Worm (Caenorhabditis elegans) whole organism, L3 larva: Measurements from ENCODE around the gene C17B7.14.

ENCODE experiments used
- R02D3.7 ChIP-seq: fragments of 150-350 bp; optimal IDR thresholded peaks from 2 replicates; lab custom pipeline; 2014; ENCODE audit warnings: missing biosample characterization, missing genetic modification characterization
- aly-2 ChIP-seq: fragments of 150-350 bp; optimal IDR thresholded peaks from 2 replicates; lab custom pipeline; 2014; ENCODE audit warnings: missing biosample characterization, missing genetic modification characterization
- ama-1 ChIP-seq: fragments of 150-350 bp; optimal IDR thresholded peaks from 2 replicates; lab custom pipeline; 2018
- ceh-16 ChIP-seq: sonication (generic microtip); optimal IDR thresholded peaks from 2 replicates; lab custom pipeline; 2017; ENCODE audit warnings: missing biosample characterization, missing genetic modification characterization
- ceh-28 ChIP-seq: fragments of 150-350 bp; optimal IDR thresholded peaks from 2 replicates; lab custom pipeline; 2014; ENCODE audit warnings: missing biosample characterization, missing genetic modification reagents, missing genetic modification characterization
- ceh-82 ChIP-seq: fragments of 150-350 bp; optimal IDR thresholded peaks from 2 replicates; lab custom pipeline; 2014; ENCODE audit warnings: missing biosample characterization, missing genetic modification characterization
- ceh-9 ChIP-seq: sonication (generic microtip); optimal IDR thresholded peaks from 2 replicates; lab custom pipeline; 2018; ENCODE audit warnings: missing biosample characterization, missing genetic modification characterization
- egl-27 ChIP-seq: sonication (generic microtip); optimal IDR thresholded peaks from 4 replicates; lab custom pipeline; 2017; ENCODE audit warnings: missing biosample characterization, missing genetic modification reagents, missing genetic modification characterization
- elt-3 ChIP-seq, 3 experiments: fragments of 150-350 bp in 1 of 3; sonication (generic microtip) in 2 of 3; optimal IDR thresholded peaks; 2 replicates in 2 of 3; 4 replicates in 1 of 3; lab custom pipeline; 2014 to 2017; ENCODE audit warnings: missing biosample characterization in 3 of 3, missing genetic modification characterization in 3 of 3
- eor-1 ChIP-seq, 2 experiments: fragments of 150-350 bp; optimal IDR thresholded peaks; 2 replicates each; lab custom pipeline; 2014 to 2018; ENCODE audit warnings: missing biosample characterization in 2 of 2, missing genetic modification characterization in 2 of 2
- fkh-10 ChIP-seq: sonication (generic microtip); optimal IDR thresholded peaks from 2 replicates; lab custom pipeline; 2017; ENCODE audit warnings: missing biosample characterization, missing genetic modification reagents, missing genetic modification characterization
- fkh-2 ChIP-seq: fragments of 150-350 bp; optimal IDR thresholded peaks from 2 replicates; lab custom pipeline; 2014; ENCODE audit warnings: missing biosample characterization, missing genetic modification reagents, missing genetic modification characterization
- fos-1 ChIP-seq: fragments of 150-350 bp; optimal IDR thresholded peaks from 2 replicates; lab custom pipeline; 2014; ENCODE audit warnings: missing biosample characterization, missing genetic modification characterization
- lin-39 ChIP-seq: fragments of 150-350 bp; optimal IDR thresholded peaks from 2 replicates; lab custom pipeline; 2018; ENCODE audit warnings: missing biosample characterization, missing genetic modification reagents, missing genetic modification characterization
- lsy-12 ChIP-seq: sonication (generic microtip); optimal IDR thresholded peaks from 2 replicates; lab custom pipeline; 2016; ENCODE audit warnings: mild to moderate bottlenecking, missing genetic modification characterization, missing compliant biosample characterization
- mml-1 ChIP-seq: fragments of 150-350 bp; sonication (generic microtip); optimal IDR thresholded peaks from 3 replicates; lab custom pipeline; 2014; ENCODE audit warnings: missing biosample characterization, missing genetic modification characterization
- nfya-1 ChIP-seq: sonication (generic microtip); optimal IDR thresholded peaks from 2 replicates; lab custom pipeline; 2017; ENCODE audit warnings: missing genetic modification characterization, mild to moderate bottlenecking, missing compliant biosample characterization, antibody characterized with exemption, moderate library complexity; ENCODE audit not compliant: insufficient read depth
- nhr-12 ChIP-seq: fragments of 150-350 bp; optimal IDR thresholded peaks from 2 replicates; lab custom pipeline; 2014; ENCODE audit warnings: missing biosample characterization, missing genetic modification characterization
- nhr-23 ChIP-seq: fragments of 150-350 bp; optimal IDR thresholded peaks from 2 replicates; lab custom pipeline; 2014; ENCODE audit warnings: missing biosample characterization, missing genetic modification reagents, missing genetic modification characterization
- nhr-237 ChIP-seq: fragments of 150-350 bp; optimal IDR thresholded peaks from 2 replicates; lab custom pipeline; 2014; ENCODE audit warnings: missing biosample characterization, missing genetic modification characterization
- nhr-25 ChIP-seq: sonication (generic microtip); optimal IDR thresholded peaks from 2 replicates; lab custom pipeline; 2017; ENCODE audit warnings: missing biosample characterization, missing genetic modification characterization
- nhr-28 ChIP-seq: fragments of 150-350 bp; optimal IDR thresholded peaks from 2 replicates; lab custom pipeline; 2014; ENCODE audit warnings: missing biosample characterization, missing genetic modification characterization
- nhr-43 ChIP-seq: sonication (generic microtip); optimal IDR thresholded peaks from 2 replicates; lab custom pipeline; 2016; ENCODE audit warnings: mild to moderate bottlenecking, missing genetic modification characterization, missing compliant biosample characterization; ENCODE audit not compliant: poor library complexity, severe bottlenecking
- nhr-67 ChIP-seq: fragments of 150-350 bp; optimal IDR thresholded peaks from 2 replicates; lab custom pipeline; 2014; ENCODE audit warnings: missing biosample characterization, missing genetic modification characterization
- nhr-76 ChIP-seq: fragments of 150-350 bp; sonication (generic microtip); optimal IDR thresholded peaks from 5 replicates; lab custom pipeline; 2014; ENCODE audit warnings: missing biosample characterization, missing genetic modification characterization
- pha-4 ChIP-seq: fragments of 150-350 bp; optimal IDR thresholded peaks from 2 replicates; lab custom pipeline; 2014; ENCODE audit warnings: missing biosample characterization, missing genetic modification reagents, missing genetic modification characterization
- pqm-1 ChIP-seq: fragments of 150-350 bp; optimal IDR thresholded peaks from 2 replicates; lab custom pipeline; 2017; ENCODE audit warnings: missing biosample characterization, missing genetic modification characterization, inconsistent platforms
- sea-2 ChIP-seq: fragments of 150-350 bp; sonication (generic microtip); optimal IDR thresholded peaks from 4 replicates; lab custom pipeline; 2014; ENCODE audit warnings: missing biosample characterization, missing genetic modification reagents, missing genetic modification characterization
- tbx-2 ChIP-seq: sonication (generic microtip); optimal IDR thresholded peaks from 2 replicates; lab custom pipeline; 2016; ENCODE audit warnings: mild to moderate bottlenecking, missing genetic modification characterization, missing compliant biosample characterization
- unc-62 ChIP-seq: fragments of 150-350 bp; sonication (generic microtip); optimal IDR thresholded peaks from 4 replicates; lab custom pipeline; 2014; ENCODE audit warnings: missing biosample characterization, missing genetic modification reagents, missing genetic modification characterization
- zag-1 ChIP-seq: fragments of 150-350 bp; optimal IDR thresholded peaks from 2 replicates; lab custom pipeline; 2014; ENCODE audit warnings: missing biosample characterization, missing genetic modification characterization
- ztf-11 ChIP-seq: fragments of 150-350 bp; optimal IDR thresholded peaks from 2 replicates; lab custom pipeline; 2014; ENCODE audit warnings: missing biosample characterization, missing genetic modification characterization

The C17B7.14 gene

DNA sequence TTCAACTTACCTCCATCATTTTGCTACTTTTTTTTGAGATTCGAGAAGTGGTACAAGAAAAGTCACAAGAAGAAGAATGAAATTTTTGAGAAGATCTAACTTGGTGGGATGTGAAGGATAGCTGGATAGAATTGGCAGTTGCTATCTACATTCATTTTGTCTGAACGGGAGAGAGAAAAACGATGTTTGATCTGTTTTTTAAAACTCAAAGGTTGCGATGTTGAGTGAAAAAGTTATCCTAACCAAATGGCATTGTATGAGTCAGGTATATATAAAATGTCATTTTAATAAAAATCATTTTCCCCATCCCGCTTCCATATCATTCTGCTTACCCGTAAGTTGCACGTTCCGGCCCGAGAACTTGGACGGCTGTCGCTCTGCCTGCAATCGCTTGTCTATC lies 31.1 kb downstream of the C17B7.14 start, which contains the start of gene F35F10.6:
Gene F35F10.6 (minus strand): TSS at position 101 of the 400 bp plus-strand sequence.
- TF ChIP-seq eor-1 (tag; optimal IDR thresholded peaks at IDR 0.05; lab: Kevin White, UChicago) (no peak), ceh-28 (tag; lab: Kevin White, UChicago) (no peak), tbx-2 (tag; lab: Kevin White, UChicago) (no peak)

DNA sequence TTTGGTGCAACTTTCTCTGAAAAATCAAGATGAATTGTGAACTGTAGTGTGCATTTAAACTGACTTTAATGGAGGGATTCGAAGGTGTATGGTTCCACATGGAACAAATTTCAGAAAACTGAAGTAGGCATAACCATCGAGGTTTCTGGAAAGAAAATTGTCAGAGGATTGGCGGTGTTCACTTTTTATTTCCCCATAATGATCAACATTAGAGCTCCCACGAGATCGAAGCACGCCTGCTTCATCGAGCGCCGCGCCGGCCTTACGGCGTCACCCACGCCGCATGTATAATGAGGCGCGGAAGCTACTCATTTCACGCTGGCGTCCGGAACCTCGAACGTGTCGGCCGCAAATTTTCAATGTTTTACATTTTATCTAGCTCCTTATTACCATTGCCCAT lies 32.2 kb downstream of the C17B7.14 start:
- TF ChIP-seq ceh-9 (no peak), unc-62 (GFP tag; lab: Kevin White, UChicago) (no peak), nhr-67 (no peak), ceh-82 (tag; lab: Kevin White, UChicago) (no peak), nhr-25 (no peak), egl-27 (no peak), pha-4 (tag; lab: Kevin White, UChicago) (no peak), fos-1 (tag; lab: Kevin White, UChicago) (no peak), fkh-2 (no peak)

- no peak for TF ChIP-seq R02D3.7
- no peak for TF ChIP-seq ztf-11 (tag; lab: Kevin White, UChicago)
- no peak for TF ChIP-seq nhr-25
- no peak for TF ChIP-seq lsy-12 (tag; lab: Kevin White, UChicago)
- TF ChIP-seq nhr-76 (tag; lab: Kevin White, UChicago) = no peak
- no peak for TF ChIP-seq nhr-23 (tag; lab: Kevin White, UChicago)
- no peak for TF ChIP-seq sea-2
- no peak for TF ChIP-seq nhr-12 (tag; lab: Kevin White, UChicago)
- TF ChIP-seq nhr-43 (tag; lab: Kevin White, UChicago) = no peak
- no peak for TF ChIP-seq nhr-28
- no peak for TF ChIP-seq pqm-1
- TF ChIP-seq, all 47 proteins: peak for 0
These were observed 33.0 kb downstream of the C17B7.14 start, which contains the start of gene F35F10.7 for ce11 chrV:3287330-3287729. F35F10.7 (minus strand) TSS chrV:3287430.

DNA sequence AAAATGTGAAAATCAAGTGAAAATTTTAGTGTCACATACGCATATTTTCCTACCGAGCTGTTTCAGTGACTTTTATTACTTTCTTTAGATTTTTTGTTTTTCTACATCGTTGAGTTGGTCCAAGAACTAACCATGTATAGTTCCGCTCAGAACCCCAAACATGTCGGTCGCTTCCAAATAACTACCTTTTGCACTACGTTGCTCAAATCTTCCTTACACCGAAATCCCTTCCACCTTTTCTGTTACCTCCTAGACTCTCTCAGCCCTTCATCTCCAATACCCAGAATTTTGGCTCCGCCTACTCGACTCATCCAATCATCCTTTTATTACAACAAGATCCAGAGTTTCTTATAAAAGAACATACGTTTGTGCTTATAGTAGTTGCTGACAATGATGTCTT lies 35.7 kb downstream of the C17B7.14 start, which contains the start of gene F35F10.5:
Gene F35F10.5 (plus strand): TSS at position 301 of the 400 bp plus-strand sequence.
- TF ChIP-seq ztf-11 (tag; lab: Kevin White, UChicago) = no peak
- TF ChIP-seq zag-1 (tag; lab: Kevin White, UChicago) = no peak
- TF ChIP-seq ceh-16 (tag; lab: Kevin White, UChicago) = no peak
- no peak for TF ChIP-seq nhr-237 (tag; lab: Kevin White, UChicago)
- no peak for TF ChIP-seq aly-2 (tag; lab: Kevin White, UChicago)
- no peak for TF ChIP-seq ama-1 (lab: Kevin White, UChicago)
- no peak for TF ChIP-seq nhr-76 (tag; lab: Kevin White, UChicago)
- no peak for TF ChIP-seq ceh-9
- TF ChIP-seq ceh-82 (tag; lab: Kevin White, UChicago) = no peak
- TF ChIP-seq unc-62 (GFP tag; lab: Kevin White, UChicago) = no peak
- TF ChIP-seq nhr-25 = no peak
- no peak for TF ChIP-seq nhr-12 (tag; lab: Kevin White, UChicago)
- no peak for TF ChIP-seq nhr-23 (tag; lab: Kevin White, UChicago)
- no peak for TF ChIP-seq lin-39
- no peak for TF ChIP-seq mml-1
- TF ChIP-seq nfya-1 (tag; lab: Kevin White, UChicago) = no peak
- no peak for TF ChIP-seq elt-3 (tag; optimal IDR thresholded peaks at IDR 0.05; lab: Kevin White, UChicago)
- no peak for TF ChIP-seq pha-4 (tag; lab: Kevin White, UChicago)

DNA sequence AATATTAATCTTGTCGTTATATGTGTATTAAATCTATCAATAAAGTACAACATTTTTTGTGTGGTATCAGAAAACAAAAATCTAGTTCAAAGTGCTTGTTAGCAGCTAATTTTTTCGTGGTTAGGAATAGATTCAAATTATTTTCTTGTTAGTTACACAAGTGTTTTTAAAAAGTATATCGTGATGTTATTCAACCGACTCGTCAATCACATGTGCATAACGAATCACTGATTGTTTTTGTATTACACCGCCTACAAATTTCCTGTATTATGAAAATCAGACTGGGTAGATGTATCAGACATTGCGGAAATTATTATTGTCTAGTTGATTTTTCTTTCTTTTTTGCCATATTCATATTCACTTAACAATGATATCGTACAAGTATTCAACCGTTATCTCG lies 37.4 kb downstream of the C17B7.14 start, which contains the start of gene str-64:
Gene str-64 (plus strand): TSS at position 301 of the 400 bp plus-strand sequence.
- TF ChIP-seq tbx-2 (tag; lab: Kevin White, UChicago) (no peak), aly-2 (tag; lab: Kevin White, UChicago) (no peak), pqm-1 (no peak), fkh-10 (no peak), ceh-82 (tag; lab: Kevin White, UChicago) (no peak), sea-2 (no peak)

DNA sequence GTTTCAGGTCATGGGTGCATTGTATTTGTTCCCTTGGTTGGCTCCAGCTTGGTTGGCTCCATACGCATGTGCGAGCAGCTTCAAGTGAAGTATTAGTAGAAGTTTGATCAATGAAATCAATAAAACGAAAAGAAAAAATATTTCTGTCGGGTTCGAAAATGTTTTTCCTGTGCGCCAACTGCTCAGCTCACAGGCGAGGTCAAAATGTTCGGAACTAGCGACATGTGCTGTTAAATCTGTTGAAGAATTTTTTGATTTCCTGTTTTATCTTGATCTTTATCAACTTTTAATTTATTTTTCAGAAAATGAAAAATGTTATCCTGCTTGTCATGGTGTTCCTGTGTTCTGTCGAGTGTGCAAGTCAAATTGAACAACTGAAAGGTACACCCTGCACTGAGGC lies 38.8 kb downstream of the C17B7.14 start, which contains the start of gene T28A11.25:
Gene T28A11.25 (plus strand): TSS at position 301 of the 400 bp plus-strand sequence.
- no peak for TF ChIP-seq R02D3.7
